Fruit fly (Drosophila melanogaster) whole organism, embryonic: ENCODE data around the gene CG15262.

Experiments
- CG10209 ChIP-seq: fragments of 200-800 bp; sonication (Bioruptor generic); optimal IDR thresholded peaks from 3 replicates; lab custom pipeline; 2017; ENCODE audit warnings: missing biosample characterization, mild to moderate bottlenecking, missing genetic modification characterization, missing genetic modification reagents
- Gug ChIP-seq: fragments of 200-800 bp; sonication (Bioruptor generic); IDR thresholded peaks from 4 replicates; pipeline ENCODE4 v1.3.6; 2022; ENCODE audit warnings: missing biosample characterization, missing genetic modification characterization
- HLH54F ChIP-seq: fragments of 200-800 bp; sonication (Bioruptor generic); optimal IDR thresholded peaks from 3 replicates; lab custom pipeline; 2016; ENCODE audit warnings: missing biosample characterization, missing genetic modification characterization
- dpn ChIP-seq, 2 experiments: fragments of 200-800 bp; sonication (Bioruptor generic); optimal IDR thresholded peaks; 3 replicates each; lab custom pipeline; 2016; ENCODE audit warnings: missing biosample characterization in 2 of 2, missing genetic modification characterization in 2 of 2
- nerfin-2 ChIP-seq: fragments of 200-800 bp; sonication (Bioruptor generic); IDR thresholded peaks from 2 replicates; pipeline ENCODE4 v1.3.6; 2022; ENCODE audit warnings: missing biosample characterization, missing genetic modification characterization; ENCODE audit not compliant: partially characterized antibody

DNA sequence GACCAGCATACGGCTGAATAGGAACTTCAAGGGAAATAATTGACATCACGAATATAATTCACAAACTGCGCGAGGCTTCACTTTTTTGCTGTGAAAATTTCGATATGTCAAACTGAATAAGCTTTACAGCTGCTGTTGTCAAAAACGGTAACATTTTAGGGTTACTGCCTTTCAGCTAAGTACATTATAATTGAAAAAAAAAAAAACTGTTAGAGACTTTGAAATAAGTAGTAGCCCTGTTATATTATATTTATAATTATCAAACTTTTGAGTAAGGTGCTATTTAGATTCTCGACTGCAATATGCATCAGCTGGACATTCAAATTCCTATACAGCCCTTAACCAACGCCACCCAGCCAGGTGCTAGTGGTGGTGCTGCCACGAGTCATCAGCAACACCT is 21.2 kb downstream of the CG15262 start, which contains the start of gene nht:
- TF ChIP-seq nerfin-2 (GFP tag; lab: Robert Waterston, UW) = no peak
- TF ChIP-seq HLH54F (GFP tag; lab: Kevin White, UChicago) = no peak
- TF ChIP-seq dpn (GFP tag; optimal IDR thresholded peaks at IDR 0.05; lab: Kevin White, UChicago) = no peak
- no peak for TF ChIP-seq CG10209
- TF ChIP-seq Gug = no peak
